Fruit fly (Drosophila melanogaster) whole organism, embryonic: ENCODE measurements around the gene Eig71Eg.

Experiments
- Antp ChIP-seq: fragments of 200-800 bp; sonication (Bioruptor generic); optimal IDR thresholded peaks from 3 replicates; lab custom pipeline; 2016; ENCODE audit warnings: missing biosample characterization, missing genetic modification characterization
- B-H1 ChIP-seq: fragments of 200-800 bp; sonication (Bioruptor generic); IDR thresholded peaks from 3 replicates; pipeline ENCODE4 v1.3.6; 2022; ENCODE audit warnings: missing biosample characterization, missing genetic modification characterization
- Blimp-1 ChIP-seq: fragments of 200-800 bp; sonication (Bioruptor generic); optimal IDR thresholded peaks from 3 replicates; lab custom pipeline; 2018; ENCODE audit warnings: missing biosample characterization, missing genetic modification characterization, mild to moderate bottlenecking, moderate library complexity, missing genetic modification reagents
- CG10462 ChIP-seq: fragments of 200-800 bp; sonication (Bioruptor generic); optimal IDR thresholded peaks from 2 replicates; lab custom pipeline; 2016; ENCODE audit warnings: missing biosample characterization, missing genetic modification characterization
- CG11093 ChIP-seq: fragments of 200-800 bp; sonication (Bioruptor generic); IDR thresholded peaks from 3 replicates; pipeline ENCODE4 v1.3.6; 2022; ENCODE audit warnings: missing biosample characterization, missing genetic modification characterization
- CG12299 ChIP-seq: fragments of 200-800 bp; sonication (Bioruptor generic); optimal IDR thresholded peaks from 2 replicates; lab custom pipeline; 2018; ENCODE audit warnings: missing biosample characterization, mild to moderate bottlenecking, missing genetic modification characterization
- CG14667 ChIP-seq: fragments of 200-800 bp; sonication (Bioruptor generic); IDR thresholded peaks from 2 replicates; pipeline ENCODE4 v1.3.6; 2022; ENCODE audit warnings: missing biosample characterization, missing genetic modification characterization
- CG14710 ChIP-seq: fragments of 200-800 bp; sonication (Bioruptor generic); optimal IDR thresholded peaks from 3 replicates; lab custom pipeline; 2019; ENCODE audit warnings: missing biosample characterization, mild to moderate bottlenecking, missing genetic modification characterization, moderate library complexity
- CG14860 ChIP-seq: fragments of 200-800 bp; sonication (Bioruptor generic); IDR thresholded peaks from 3 replicates; pipeline ENCODE4 v1.3.6; 2022; ENCODE audit warnings: missing biosample characterization, missing genetic modification characterization; ENCODE audit not compliant: partially characterized antibody
- CG15269 ChIP-seq: fragments of 200-800 bp; sonication (Bioruptor generic); optimal IDR thresholded peaks from 2 replicates; lab custom pipeline; 2018; ENCODE audit warnings: missing biosample characterization, mild to moderate bottlenecking, missing genetic modification characterization, moderate library complexity
- CG15479 ChIP-seq: fragments of 200-800 bp; sonication (Bioruptor generic); optimal IDR thresholded peaks from 3 replicates; lab custom pipeline; 2019; ENCODE audit warnings: missing biosample characterization, mild to moderate bottlenecking, missing genetic modification characterization, moderate library complexity
- CG18011 ChIP-seq: fragments of 200-800 bp; sonication (Bioruptor generic); optimal IDR thresholded peaks from 2 replicates; lab custom pipeline; 2017; ENCODE audit warnings: missing biosample characterization, missing genetic modification characterization, mild to moderate bottlenecking, moderate library complexity, missing genotype
- CG18262 ChIP-seq: fragments of 200-800 bp; optimal IDR thresholded peaks from 3 replicates; lab custom pipeline; 2019; ENCODE audit warnings: missing biosample characterization, mild to moderate bottlenecking, missing genetic modification characterization, moderate library complexity
- CG2678 ChIP-seq: fragments of 200-800 bp; sonication (Bioruptor generic); optimal IDR thresholded peaks from 3 replicates; lab custom pipeline; 2019; ENCODE audit warnings: missing biosample characterization, mild to moderate bottlenecking, missing genetic modification characterization, moderate library complexity
- CG30431 ChIP-seq: fragments of 200-800 bp; sonication (Bioruptor generic); optimal IDR thresholded peaks from 2 replicates; lab custom pipeline; 2017; ENCODE audit warnings: missing biosample characterization, missing genetic modification characterization
- CG4328 ChIP-seq: fragments of 200-800 bp; sonication (Bioruptor generic); optimal IDR thresholded peaks from 3 replicates; lab custom pipeline; 2017; ENCODE audit warnings: missing biosample characterization, missing genetic modification reagents, missing genetic modification characterization
- CG43689 ChIP-seq: fragments of 200-800 bp; sonication (Bioruptor generic); IDR thresholded peaks from 2 replicates; pipeline ENCODE4 v1.3.6; 2022; ENCODE audit warnings: missing biosample characterization, missing genetic modification characterization
- CG5953 ChIP-seq: fragments of 200-800 bp; sonication (Bioruptor generic); IDR thresholded peaks from 2 replicates; pipeline ENCODE4 v1.3.6; 2022; ENCODE audit warnings: missing biosample characterization, missing genetic modification characterization
- CG7839 ChIP-seq: fragments of 200-800 bp; sonication (Bioruptor generic); optimal IDR thresholded peaks from 3 replicates; lab custom pipeline; 2018; ENCODE audit warnings: missing biosample characterization, mild to moderate bottlenecking, missing genetic modification characterization, moderate library complexity
- CG7928 ChIP-seq: fragments of 200-800 bp; sonication (Bioruptor generic); optimal IDR thresholded peaks from 2 replicates; lab custom pipeline; 2017; ENCODE audit warnings: missing biosample characterization, mild to moderate bottlenecking, missing genetic modification characterization
- CG8290 ChIP-seq, 3 experiments: fragments of 200-800 bp; sonication (Bioruptor generic); optimal IDR thresholded peaks; 2 replicates each; lab custom pipeline; 2016 to 2019; ENCODE audit warnings: missing biosample characterization in 3 of 3, missing genetic modification characterization in 3 of 3, mild to moderate bottlenecking in 2 of 3, moderate library complexity in 1 of 3
- CG8478 ChIP-seq: fragments of >200 bp; optimal IDR thresholded peaks from 2 replicates; lab custom pipeline; 2018
- CG9727 ChIP-seq: fragments of 200-800 bp; sonication (Bioruptor generic); optimal IDR thresholded peaks from 3 replicates; lab custom pipeline; 2017; ENCODE audit warnings: missing biosample characterization, mild to moderate bottlenecking, missing genetic modification characterization
- D19B ChIP-seq: fragments of 200-800 bp; sonication (Bioruptor generic); optimal IDR thresholded peaks from 2 replicates; lab custom pipeline; 2017; ENCODE audit warnings: missing biosample characterization, mild to moderate bottlenecking, missing genetic modification characterization
- Dip2 ChIP-seq: fragments of 200-800 bp; sonication (Bioruptor generic); IDR thresholded peaks from 2 replicates; pipeline ENCODE4 v1.3.6; 2022; ENCODE audit warnings: missing biosample characterization, missing genetic modification characterization
- ERR ChIP-seq: fragments of 200-800 bp; sonication (Bioruptor generic); optimal IDR thresholded peaks from 2 replicates; lab custom pipeline; 2016; ENCODE audit warnings: missing biosample characterization, missing genetic modification characterization
- H15 ChIP-seq: fragments of 200-800 bp; sonication (Bioruptor generic); IDR thresholded peaks from 3 replicates; pipeline ENCODE4 v1.3.6; 2022; ENCODE audit warnings: missing biosample characterization, missing genetic modification characterization
- HLH4C ChIP-seq: fragments of 200-800 bp; sonication (Bioruptor generic); IDR thresholded peaks from 3 replicates; pipeline ENCODE4 v1.3.6; 2022; ENCODE audit warnings: missing biosample characterization, missing genetic modification characterization; ENCODE audit not compliant: partially characterized antibody
- Hr51 ChIP-seq, 2 experiments: fragments of 200-800 bp; sonication (Bioruptor generic); optimal IDR thresholded peaks; 2 replicates in 1 of 2; 3 replicates in 1 of 2; lab custom pipeline; 2016 to 2018; ENCODE audit warnings: missing biosample characterization in 2 of 2, missing genetic modification characterization in 2 of 2, mild to moderate bottlenecking in 1 of 2, moderate library complexity in 1 of 2
- MBD-R2 ChIP-seq: fragments of 200-800 bp; sonication (Bioruptor generic); IDR thresholded peaks from 2 replicates; pipeline ENCODE4 v1.3.6; 2022; ENCODE audit warnings: missing biosample characterization, missing genetic modification characterization
- Poxn ChIP-seq: fragments of 200-800 bp; sonication (Bioruptor generic); IDR thresholded peaks from 2 replicates; pipeline ENCODE4 v1.3.6; 2022; ENCODE audit warnings: missing biosample characterization, missing genetic modification characterization
- Ravus ChIP-seq: fragments of 200-800 bp; sonication (Bioruptor generic); IDR thresholded peaks from 2 replicates; pipeline ENCODE4 v1.3.6; 2022; ENCODE audit warnings: missing biosample characterization, missing genetic modification characterization
- Side ChIP-seq: fragments of 200-800 bp; sonication (Bioruptor generic); optimal IDR thresholded peaks from 2 replicates; lab custom pipeline; 2016; ENCODE audit warnings: missing biosample characterization, missing genetic modification characterization
- Trl ChIP-seq, 3 experiments: fragments of >200 bp in 2 of 3; fragments of 200-800 bp in 1 of 3; sonication (Bioruptor generic) in 1 of 3; optimal IDR thresholded peaks; 2 replicates in 1 of 3; 3 replicates in 2 of 3; lab custom pipeline; 2016 to 2017; ENCODE audit warnings: missing biosample characterization in 1 of 3, missing genetic modification characterization in 1 of 3
- Vsx1 ChIP-seq: fragments of 200-800 bp; sonication (Bioruptor generic); optimal IDR thresholded peaks from 2 replicates; lab custom pipeline; 2017; ENCODE audit warnings: missing biosample characterization, mild to moderate bottlenecking, missing genetic modification characterization, missing genetic modification reagents
- ac ChIP-seq: fragments of 200-800 bp; sonication (Bioruptor generic); optimal IDR thresholded peaks from 3 replicates; lab custom pipeline; 2017; ENCODE audit warnings: missing biosample characterization, mild to moderate bottlenecking, missing genetic modification characterization
- ap ChIP-seq: fragments of 200-800 bp; sonication (Bioruptor generic); IDR thresholded peaks from 2 replicates; pipeline ENCODE4 v1.3.6; 2022; ENCODE audit warnings: missing biosample characterization, missing genetic modification characterization
- ase ChIP-seq: fragments of 200-800 bp; sonication (Bioruptor generic); IDR thresholded peaks from 3 replicates; pipeline ENCODE4 v1.3.6; 2022; ENCODE audit warnings: missing biosample characterization, missing genetic modification characterization
- ash1 ChIP-seq: fragments of 200-800 bp; sonication (Bioruptor generic); optimal IDR thresholded peaks from 2 replicates; lab custom pipeline; 2018; ENCODE audit warnings: missing biosample characterization, mild to moderate bottlenecking, missing genetic modification characterization
- gro ChIP-seq: fragments of 200-800 bp; sonication (Bioruptor generic); optimal IDR thresholded peaks from 2 replicates; lab custom pipeline; 2016; ENCODE audit warnings: missing biosample characterization, missing genetic modification characterization
- lola ChIP-seq, 3 experiments: fragments of >200 bp in 2 of 3; fragments of 200-800 bp in 1 of 3; sonication (Bioruptor generic) in 1 of 3; optimal IDR thresholded peaks; 2 replicates each; lab custom pipeline; 2017 to 2019; ENCODE audit warnings: missing biosample characterization in 3 of 3, missing genetic modification characterization in 3 of 3, mild to moderate bottlenecking in 1 of 3, moderate library complexity in 1 of 3
- mirr ChIP-seq: fragments of 200-800 bp; sonication (Bioruptor generic); optimal IDR thresholded peaks from 3 replicates; lab custom pipeline; 2018; ENCODE audit warnings: missing biosample characterization, mild to moderate bottlenecking, missing genetic modification characterization
- pb ChIP-seq: fragments of 200-800 bp; sonication (Bioruptor generic); optimal IDR thresholded peaks from 3 replicates; lab custom pipeline; 2016; ENCODE audit warnings: missing biosample characterization, missing genetic modification characterization
- prd ChIP-seq, 3 experiments: fragments of >200 bp in 2 of 3; fragments of 200-800 bp in 1 of 3; sonication (Bioruptor generic) in 1 of 3; optimal IDR thresholded peaks in 2 of 3; IDR thresholded peaks in 1 of 3; 2 replicates in 2 of 3; 3 replicates in 1 of 3; pipeline versions ENCODE4 v1.3.6 to Lab custom; 2017 to 2022; ENCODE audit warnings: missing biosample characterization in 1 of 3, missing genetic modification characterization in 1 of 3
- scrt ChIP-seq: fragments of 200-800 bp; sonication (Bioruptor generic); optimal IDR thresholded peaks from 2 replicates; lab custom pipeline; 2018; ENCODE audit warnings: missing biosample characterization, mild to moderate bottlenecking, missing genetic modification characterization, moderate library complexity
- sim ChIP-seq: fragments of 200-800 bp; sonication (Bioruptor generic); IDR thresholded peaks from 2 replicates; pipeline ENCODE4 v1.3.6; 2022; ENCODE audit warnings: missing biosample characterization, missing genetic modification characterization
- slbo ChIP-seq: fragments of 200-800 bp; sonication (Bioruptor generic); IDR thresholded peaks from 2 replicates; pipeline ENCODE4 v1.3.6; 2022; ENCODE audit warnings: missing biosample characterization, missing genetic modification characterization
- slou ChIP-seq: fragments of 200-800 bp; sonication (Bioruptor generic); optimal IDR thresholded peaks from 3 replicates; lab custom pipeline; 2016; ENCODE audit warnings: missing biosample characterization, missing genetic modification characterization
- tap ChIP-seq: fragments of 200-800 bp; optimal IDR thresholded peaks from 3 replicates; lab custom pipeline; 2019; ENCODE audit warnings: missing biosample characterization, mild to moderate bottlenecking, missing genetic modification characterization, moderate library complexity
- unpg ChIP-seq: fragments of 200-800 bp; sonication (Bioruptor generic); optimal IDR thresholded peaks from 3 replicates; lab custom pipeline; 2018; ENCODE audit warnings: missing biosample characterization, mild to moderate bottlenecking, missing genetic modification characterization, moderate library complexity

The Eig71Eg gene

dm6 chr3L:15646182-15646581 lies 11.2 kb upstream of the Eig71Eg start (continued):
- peak; percentile 4 for TF ChIP-seq CG10462 (GFP tag; lab: Kevin White, UChicago)
- no peak for TF ChIP-seq sim (GFP tag; lab: Robert Waterston, UW)
- no peak for TF ChIP-seq D19B (GFP tag; lab: Kevin White, UChicago)
- no peak for TF ChIP-seq CG30431 (GFP tag; lab: Kevin White, UChicago)
- no peak for TF ChIP-seq Dip2 (GFP tag; lab: Robert Waterston, UW)
- TF ChIP-seq B-H1 (GFP tag; lab: Robert Waterston, UW) = no peak
- TF ChIP-seq CG14710 = no peak
- no peak for TF ChIP-seq tap
- no peak for TF ChIP-seq ash1 (GFP tag; lab: Kevin White, UChicago)
- TF ChIP-seq CG7928 (GFP tag; lab: Kevin White, UChicago) = no peak
- TF ChIP-seq ase (GFP tag; lab: Robert Waterston, UW) = no peak
- no peak for TF ChIP-seq CG14860
- TF ChIP-seq Antp (GFP tag; lab: Kevin White, UChicago) = no peak
- TF ChIP-seq Vsx1 = no peak
- no peak for TF ChIP-seq lola (GFP tag; optimal IDR thresholded peaks at IDR 0.05; lab: Kevin White, UChicago)
- no peak for TF ChIP-seq ap (GFP tag; lab: Robert Waterston, UW)
- TF ChIP-seq mirr = no peak
- no peak for TF ChIP-seq scrt (GFP tag; lab: Kevin White, UChicago)
- TF ChIP-seq slou (GFP tag; lab: Kevin White, UChicago) = no peak
- TF ChIP-seq Poxn = no peak
- no peak for TF ChIP-seq CG2678 (tag; lab: Kevin White, UChicago)
- no peak for TF ChIP-seq CG14667 (GFP tag; lab: Robert Waterston, UW)
- TF ChIP-seq CG5953 = no peak
- TF ChIP-seq CG18011 (GFP tag; lab: Kevin White, UChicago) = no peak
- no peak for TF ChIP-seq Hr51 (GFP tag; optimal IDR thresholded peaks at IDR 0.05; lab: Kevin White, UChicago)
- TF ChIP-seq slbo (GFP tag; lab: Robert Waterston, UW) = no peak
- TF ChIP-seq gro (GFP tag; lab: Kevin White, UChicago) = no peak
- no peak for TF ChIP-seq CG15479 (GFP tag; lab: Kevin White, UChicago)
- no peak for TF ChIP-seq H15 (GFP tag; lab: Robert Waterston, UW)
- no peak for TF ChIP-seq Trl (optimal IDR thresholded peaks at IDR 0.05; lab: Kevin White, UChicago)
- TF ChIP-seq Trl (GFP tag; optimal IDR thresholded peaks at IDR 0.05; lab: Kevin White, UChicago) = no peak
- TF ChIP-seq HLH4C (GFP tag; lab: Robert Waterston, UW) = no peak
- no peak for TF ChIP-seq Side
- peak; percentile 3 for TF ChIP-seq Blimp-1 (GFP tag; lab: Kevin White, UChicago)
- no peak for TF ChIP-seq MBD-R2 (GFP tag; lab: Robert Waterston, UW)
- TF ChIP-seq CG8290 (GFP tag; optimal IDR thresholded peaks at IDR 0.05; lab: Kevin White, UChicago) = no peak
- TF ChIP-seq CG8290 (tag; optimal IDR thresholded peaks at IDR 0.05; lab: Kevin White, UChicago) = no peak
- TF ChIP-seq ac (GFP tag; lab: Kevin White, UChicago) = no peak
- TF ChIP-seq unpg (GFP tag; lab: Kevin White, UChicago) = no peak
- TF ChIP-seq CG12299 (tag; lab: Kevin White, UChicago) = no peak
- no peak for TF ChIP-seq prd (optimal IDR thresholded peaks at IDR 0.05; lab: Kevin White, UChicago)
- peak; percentile 38; the same call in 1 of the 3 replicates for TF ChIP-seq prd (GFP tag; IDR thresholded peaks at IDR 0.05; lab: Robert Waterston, UW)
- peak; percentile 7 for TF ChIP-seq CG9727 (GFP tag; lab: Kevin White, UChicago)
- TF ChIP-seq CG11093 (GFP tag; lab: Robert Waterston, UW) = no peak
- TF ChIP-seq CG43689 = no peak
- no peak for TF ChIP-seq CG15269
- TF ChIP-seq ERR (GFP tag; lab: Kevin White, UChicago) = no peak
- no peak for TF ChIP-seq pb
- TF ChIP-seq Ravus (GFP tag; lab: Robert Waterston, UW) = no peak
- peak; percentile 10 for TF ChIP-seq CG18262 (tag; lab: Kevin White, UChicago)
- TF ChIP-seq CG4328 (GFP tag; lab: Kevin White, UChicago) = no peak
- TF ChIP-seq CG7839 (tag; lab: Kevin White, UChicago) = peak; percentile 3
- TF ChIP-seq CG8478 (lab: Kevin White, UChicago) = no peak
